Worm (Caenorhabditis elegans) whole organism, early embryonic: ENCODE measurements around the gene M163.1.

ENCODE experiments used
- B0310.2 ChIP-seq: sonication (generic microtip); optimal IDR thresholded peaks from 2 replicates; lab custom pipeline; 2016; ENCODE audit warnings: mild to moderate bottlenecking, missing genetic modification characterization, missing compliant biosample characterization
- F13C5.2 ChIP-seq: sonication (generic microtip); optimal IDR thresholded peaks from 2 replicates; lab custom pipeline; 2017; ENCODE audit warnings: mild to moderate bottlenecking, missing genetic modification characterization, inconsistent platforms, missing compliant biosample characterization
- aly-1 ChIP-seq: sonication (generic microtip); optimal IDR thresholded peaks from 2 replicates; lab custom pipeline; 2016; ENCODE audit warnings: missing genetic modification characterization, missing compliant biosample characterization
- ama-1 ChIP-seq: fragments of 150-350 bp; optimal IDR thresholded peaks from 2 replicates; lab custom pipeline; 2014
- ceh-13 ChIP-seq: fragments of 200-800 bp; sonication (Bioruptor generic); optimal IDR thresholded peaks from 2 replicates; lab custom pipeline; 2018; ENCODE audit warnings: mild to moderate bottlenecking, missing genetic modification characterization, missing compliant biosample characterization
- ceh-36 ChIP-seq: sonication (generic microtip); optimal IDR thresholded peaks from 2 replicates; lab custom pipeline; 2016; ENCODE audit warnings: missing genetic modification characterization, inconsistent platforms, missing compliant biosample characterization
- ets-7 ChIP-seq: sonication (generic microtip); optimal IDR thresholded peaks from 2 replicates; lab custom pipeline; 2016; ENCODE audit warnings: missing genotype, missing genetic modification characterization, missing compliant biosample characterization
- flt-1 ChIP-seq: fragments of 200-800 bp; sonication (Bioruptor generic); IDR thresholded peaks from 2 replicates; pipeline ENCODE4 v1.3.6; 2022; ENCODE audit warnings: missing genetic modification characterization, missing compliant biosample characterization
- hmbx-1 ChIP-seq: sonication (generic microtip); optimal IDR thresholded peaks from 2 replicates; lab custom pipeline; 2016; ENCODE audit warnings: mild to moderate bottlenecking, missing genetic modification characterization, missing compliant biosample characterization
- hmg-4 ChIP-seq: fragments of 200-800 bp; sonication (Bioruptor generic); optimal IDR thresholded peaks from 2 replicates; lab custom pipeline; 2018; ENCODE audit warnings: mild to moderate bottlenecking, missing genetic modification characterization, missing compliant biosample characterization
- hnd-1 ChIP-seq: sonication (generic microtip); optimal IDR thresholded peaks from 2 replicates; lab custom pipeline; 2016; ENCODE audit warnings: missing genetic modification characterization, missing compliant biosample characterization
- pes-1 ChIP-seq: fragments of 200-800 bp; sonication (Bioruptor generic); IDR thresholded peaks from 2 replicates; pipeline ENCODE4 v1.3.6; 2022; ENCODE audit warnings: missing genetic modification reagents, missing genetic modification characterization, missing compliant biosample characterization
- scrt-1 ChIP-seq: fragments of 200-800 bp; sonication (Bioruptor generic); IDR thresholded peaks from 2 replicates; pipeline ENCODE4 v1.3.6; 2022; ENCODE audit warnings: missing genetic modification characterization, missing compliant biosample characterization
- sea-1 ChIP-seq: fragments of 200-800 bp; sonication (Bioruptor generic); conservative IDR thresholded peaks from 2 replicates; pipeline ENCODE4 v1.3.6; 2022; ENCODE audit warnings: missing genetic modification characterization, missing compliant biosample characterization
- tbx-11 ChIP-seq: fragments of 200-800 bp; sonication (Bioruptor generic); IDR thresholded peaks from 2 replicates; pipeline ENCODE4 v1.3.6; 2022; ENCODE audit warnings: missing genetic modification characterization, missing compliant biosample characterization
- tbx-37 ChIP-seq: fragments of 200-800 bp; sonication (Bioruptor generic); conservative IDR thresholded peaks from 2 replicates; pipeline ENCODE4 v1.3.6; 2022; ENCODE audit warnings: missing genetic modification reagents, missing genetic modification characterization, missing compliant biosample characterization
- tra-4 ChIP-seq: sonication (generic microtip); optimal IDR thresholded peaks from 2 replicates; lab custom pipeline; 2017; ENCODE audit warnings: missing genetic modification characterization, missing compliant biosample characterization

Gene M163.1

DNA sequence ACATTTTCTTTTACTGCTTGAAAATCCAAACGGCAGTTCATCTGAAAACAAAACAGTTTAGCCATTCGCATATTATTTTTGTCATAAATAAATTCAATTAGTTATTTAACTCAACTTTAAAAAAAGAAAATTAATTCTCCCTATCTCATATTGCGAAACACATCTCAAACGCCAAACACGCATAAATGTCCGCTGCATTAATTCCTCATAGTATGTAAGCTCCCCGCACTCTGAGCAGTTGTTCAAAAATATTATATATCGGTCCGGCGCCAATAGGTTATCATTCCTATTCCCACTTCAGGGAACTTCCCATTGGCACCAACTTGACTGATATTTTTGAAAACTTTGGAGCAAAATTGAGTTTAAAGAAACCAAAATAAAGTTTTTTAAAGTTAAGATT is 25.4 kb downstream of the M163.1 start:
- TF ChIP-seq ceh-13 (GFP tag; lab: Kevin White, UChicago) (no peak), sea-1 (GFP tag; lab: Robert Waterston, UW) (no peak), ets-7 (tag; lab: Kevin White, UChicago) (no peak), F13C5.2 (tag; lab: Kevin White, UChicago) (no peak), ceh-36 (no peak), B0310.2 (no peak), tbx-11 (GFP tag; lab: Robert Waterston, UW) (no peak), ama-1 (lab: Kevin White, UChicago) (no peak), scrt-1 (no peak), tbx-37 (GFP tag; lab: Robert Waterston, UW) (no peak), tra-4 (no peak), hmg-4 (GFP tag; lab: Kevin White, UChicago) (no peak), pes-1 (GFP tag; lab: Robert Waterston, UW) (no peak), flt-1 (GFP tag; lab: Robert Waterston, UW) (no peak), hmbx-1 (tag; lab: Kevin White, UChicago) (no peak)

DNA sequence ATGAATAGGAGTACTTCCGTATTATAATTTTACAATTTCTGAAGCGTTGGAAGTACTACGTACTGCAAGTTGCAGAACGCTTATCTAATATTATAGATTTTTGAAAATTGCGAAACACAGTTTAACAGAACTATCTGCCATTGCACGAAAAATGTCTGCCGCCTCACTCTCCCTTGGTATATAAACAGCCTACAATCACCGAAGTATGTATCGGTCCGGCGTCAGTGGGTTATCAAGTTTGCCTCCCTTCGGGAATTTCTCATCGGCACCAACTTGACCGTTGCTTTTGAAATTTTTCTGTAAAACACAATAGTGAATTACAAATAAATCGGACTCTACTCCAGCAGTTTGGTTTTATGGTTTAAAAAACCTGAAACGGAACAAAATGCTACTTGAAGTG is 26.3 kb downstream of the M163.1 start:
- TF ChIP-seq tra-4 (no peak), ets-7 (tag; lab: Kevin White, UChicago) (no peak), tbx-11 (GFP tag; lab: Robert Waterston, UW) (no peak), flt-1 (GFP tag; lab: Robert Waterston, UW) (no peak), F13C5.2 (tag; lab: Kevin White, UChicago) (no peak), hmg-4 (GFP tag; lab: Kevin White, UChicago) (no peak)

DNA sequence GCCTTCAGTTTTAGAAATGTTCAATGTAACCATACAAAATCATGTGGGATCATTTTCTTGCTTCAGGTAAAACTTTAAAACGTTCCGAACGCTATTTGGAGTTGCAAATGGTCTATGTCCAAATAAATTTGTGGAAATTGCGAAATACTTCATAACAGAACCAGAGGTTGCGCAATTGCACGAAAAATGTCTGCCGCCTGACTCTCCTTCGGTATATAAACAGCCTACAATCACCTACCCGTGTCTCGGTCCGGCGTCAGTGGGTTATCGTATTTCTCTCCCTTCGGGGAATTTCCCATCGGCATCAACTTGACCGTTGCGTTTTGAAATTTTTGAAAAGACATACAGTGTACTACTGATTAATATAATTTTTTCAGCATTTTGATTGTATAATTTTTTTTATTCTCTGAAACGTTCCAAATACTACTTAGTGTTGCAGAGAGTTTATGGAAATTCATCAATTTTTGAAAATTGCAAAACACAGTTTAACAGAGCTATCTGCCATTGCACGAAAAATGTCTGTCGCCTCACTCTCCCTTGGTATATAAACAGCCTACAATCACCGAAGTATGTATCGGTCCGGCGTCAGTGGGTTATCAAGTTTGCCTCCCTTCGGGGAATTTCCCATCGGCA is 26.9 kb downstream of the M163.1 start:
- no peak for TF ChIP-seq hmbx-1 (tag; lab: Kevin White, UChicago)
- no peak for TF ChIP-seq hmg-4 (GFP tag; lab: Kevin White, UChicago)
- TF ChIP-seq F13C5.2 (tag; lab: Kevin White, UChicago) = no peak
- TF ChIP-seq ceh-36 = no peak
- no peak for TF ChIP-seq flt-1 (GFP tag; lab: Robert Waterston, UW)
- TF ChIP-seq ets-7 (tag; lab: Kevin White, UChicago) = no peak
- no peak for TF ChIP-seq ceh-13 (GFP tag; lab: Kevin White, UChicago)
- TF ChIP-seq sea-1 (GFP tag; lab: Robert Waterston, UW) = no peak
- no peak for TF ChIP-seq tbx-37 (GFP tag; lab: Robert Waterston, UW)
- TF ChIP-seq B0310.2 = no peak

- TF ChIP-seq aly-1 (tag; lab: Kevin White, UChicago) (no peak), hmbx-1 (tag; lab: Kevin White, UChicago) (no peak), scrt-1 (no peak), pes-1 (GFP tag; lab: Robert Waterston, UW) (no peak), sea-1 (GFP tag; lab: Robert Waterston, UW) (no peak), F13C5.2 (tag; lab: Kevin White, UChicago) (no peak), ceh-13 (GFP tag; lab: Kevin White, UChicago) (no peak), tra-4 (no peak)
These were observed 29.9 kb downstream of the M163.1 start, which contains the start of gene M163.5 for ce11 chrX:14473740-14474139. M163.5 (plus strand) TSS chrX:14474040.

DNA sequence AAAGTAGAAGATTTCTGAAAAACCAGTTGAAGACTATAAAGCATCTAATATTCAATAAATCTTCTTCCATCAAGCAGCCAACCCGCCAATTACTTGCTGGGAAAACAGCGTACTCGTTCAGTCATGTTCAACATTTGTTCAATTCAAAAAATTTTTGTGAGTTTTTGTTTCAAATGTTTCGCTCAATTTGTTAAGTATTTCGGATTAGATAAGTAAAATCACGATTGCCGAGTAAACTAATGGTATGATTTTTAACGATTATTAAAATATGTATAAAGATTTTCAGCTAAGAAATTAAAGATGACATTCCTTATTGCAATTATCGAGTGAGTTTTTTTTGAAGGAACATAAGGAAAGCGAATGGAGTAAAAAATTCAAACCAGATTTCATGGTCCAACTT is 32.9 kb downstream of the M163.1 start, which contains the start of gene M163.10:
Gene M163.10 (plus strand): TSS at position 301 of the 400 bp plus-strand sequence.
- no peak for TF ChIP-seq F13C5.2 (tag; lab: Kevin White, UChicago)
- TF ChIP-seq hmbx-1 (tag; lab: Kevin White, UChicago) = no peak
- no peak for TF ChIP-seq flt-1 (GFP tag; lab: Robert Waterston, UW)
- TF ChIP-seq ama-1 (lab: Kevin White, UChicago) = no peak
- TF ChIP-seq hmg-4 (GFP tag; lab: Kevin White, UChicago) = no peak
- TF ChIP-seq aly-1 (tag; lab: Kevin White, UChicago) = no peak

DNA sequence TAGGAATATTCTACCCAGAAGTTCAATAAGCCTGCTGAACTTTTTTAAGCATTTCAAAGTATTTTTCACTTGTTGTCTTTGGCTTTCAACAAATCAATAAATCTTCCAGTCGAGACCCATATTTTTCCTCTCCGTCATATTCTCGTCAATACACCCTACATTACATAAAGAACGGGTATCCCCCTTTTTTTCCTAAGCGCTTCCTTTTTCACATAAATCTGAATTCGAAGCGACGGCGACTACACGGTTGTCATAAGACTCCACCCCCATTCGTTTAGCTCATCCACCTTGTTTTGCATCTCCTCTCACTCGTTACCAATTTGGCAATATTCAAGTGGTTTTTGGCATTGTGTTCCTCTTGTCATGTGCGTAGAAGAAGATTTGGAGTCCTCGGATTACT is 34.3 kb downstream of the M163.1 start, which contains the start of gene M163.9:
Gene M163.9 (plus strand): TSS at position 301 of the 400 bp plus-strand sequence.
- no peak for TF ChIP-seq aly-1 (tag; lab: Kevin White, UChicago)

DNA sequence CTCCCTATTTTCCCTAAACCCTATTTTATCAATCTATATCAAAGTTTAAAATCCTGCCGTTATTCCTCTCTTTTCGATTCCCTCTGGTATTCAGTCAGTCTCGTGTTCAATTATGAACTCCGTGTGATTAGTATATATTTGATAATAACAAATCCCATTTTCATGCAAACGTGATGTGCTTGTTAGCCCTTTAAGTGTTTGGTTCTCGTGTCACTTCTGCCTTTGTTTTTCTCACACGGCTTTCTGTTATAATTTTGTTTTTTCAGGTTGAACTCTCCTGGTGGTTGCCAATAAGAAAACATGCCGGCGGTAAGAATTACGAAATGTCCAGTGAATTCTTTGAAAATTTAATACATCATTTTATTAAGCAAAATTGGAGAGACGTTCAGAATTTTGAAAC is 37.1 kb downstream of the M163.1 start, which contains the start of gene M163.21:
Gene M163.21 (plus strand): TSS at position 301 of the 400 bp plus-strand sequence.
- no peak for TF ChIP-seq aly-1 (tag; lab: Kevin White, UChicago)

ce11 chrX:14465593-14465992 is 38.0 kb downstream of the M163.1 start, which contains the start of gene M163.22:
M163.22 (plus strand) TSS chrX:14465893.
- TF ChIP-seq ceh-36 = no peak
- TF ChIP-seq ceh-13 (GFP tag; lab: Kevin White, UChicago) = no peak
- no peak for TF ChIP-seq aly-1 (tag; lab: Kevin White, UChicago)
- TF ChIP-seq sea-1 (GFP tag; lab: Robert Waterston, UW) = no peak
- TF ChIP-seq hnd-1 (tag; lab: Kevin White, UChicago) = no peak
- no peak for TF ChIP-seq ama-1 (lab: Kevin White, UChicago)
- TF ChIP-seq ets-7 (tag; lab: Kevin White, UChicago) = no peak
- TF ChIP-seq pes-1 (GFP tag; lab: Robert Waterston, UW) = no peak
- no peak for TF ChIP-seq F13C5.2 (tag; lab: Kevin White, UChicago)
- no peak for TF ChIP-seq tbx-11 (GFP tag; lab: Robert Waterston, UW)
- TF ChIP-seq flt-1 (GFP tag; lab: Robert Waterston, UW) = no peak
